Worm (Caenorhabditis elegans): ENCODE data around the gene F40G9.14.

F40G9.14 gene

DNA sequence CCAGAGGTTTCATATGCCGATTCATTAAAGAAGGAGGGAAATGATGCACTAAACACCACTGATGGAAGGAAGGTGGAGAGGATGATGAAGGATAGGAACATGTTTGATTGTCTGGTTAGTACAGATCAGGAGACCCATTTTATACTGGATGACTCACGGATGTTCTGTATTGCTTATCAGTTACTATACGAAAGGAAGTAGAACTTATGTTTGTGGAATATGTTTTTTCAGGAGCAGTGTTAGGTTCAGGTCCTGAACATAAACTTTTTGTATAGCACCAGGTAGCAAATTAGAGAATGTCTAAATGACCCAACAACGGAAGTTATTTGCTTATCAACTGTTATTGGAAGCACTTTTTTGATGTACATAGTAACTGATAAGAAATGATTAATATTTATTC, 1.9 kb downstream of the F40G9.14 start, which contains the start of gene clec-148:
TSS of gene clec-148 (minus strand) at position 101 of the 400 bp plus-strand sequence.
- TF ChIP-seq hmbx-1 (tag; optimal IDR thresholded peaks at IDR 0.05) (no peak), hmg-4 (GFP tag; optimal IDR thresholded peaks at IDR 0.05) (no peak), hnd-1 (tag; optimal IDR thresholded peaks at IDR 0.05) (no peak), tbx-37 (GFP tag; conservative IDR thresholded peaks at IDR 0.05) (no peak), scrt-1 (GFP tag; IDR thresholded peaks at IDR 0.05) (no peak), tbx-11 (GFP tag; IDR thresholded peaks at IDR 0.05) (no peak), aly-1 (tag; optimal IDR thresholded peaks at IDR 0.05) (no peak), tra-4 (tag; optimal IDR thresholded peaks at IDR 0.05) (no peak), ceh-36 (tag; optimal IDR thresholded peaks at IDR 0.05) (no peak), ets-7 (tag; optimal IDR thresholded peaks at IDR 0.05) (no peak), ceh-13 (GFP tag; optimal IDR thresholded peaks at IDR 0.05) (no peak), B0310.2 (tag; optimal IDR thresholded peaks at IDR 0.05) (no peak), F13C5.2 (tag; optimal IDR thresholded peaks at IDR 0.05) (no peak), sea-1 (GFP tag; conservative IDR thresholded peaks at IDR 0.05) (no peak), ama-1 (optimal IDR thresholded peaks at IDR 0.05) (no peak), flt-1 (GFP tag; IDR thresholded peaks at IDR 0.05) (no peak)

DNA sequence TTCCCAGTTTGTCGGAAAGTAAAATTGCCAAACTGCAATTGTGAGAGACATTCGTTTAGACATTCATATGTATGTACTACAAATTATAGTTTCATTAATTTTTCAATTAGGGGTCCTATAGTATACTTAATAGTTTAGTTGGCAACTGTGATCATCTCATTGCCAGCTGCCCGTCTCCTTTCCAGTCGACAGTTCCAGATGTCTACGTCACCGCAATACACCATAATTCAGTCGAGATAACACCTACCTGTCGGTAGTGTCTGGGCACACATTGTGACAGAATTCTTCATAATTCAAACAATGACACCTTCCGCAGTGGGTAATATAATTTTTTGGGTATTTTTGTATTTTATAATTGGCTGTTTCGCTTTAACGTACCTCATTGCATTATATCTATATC, 4.1 kb downstream of the F40G9.14 start, which contains the start of gene F40G9.19:
TSS of gene F40G9.19 (plus strand) at position 301 of the 400 bp plus-strand sequence.
- TF ChIP-seq pes-1 (GFP tag; IDR thresholded peaks at IDR 0.05), result no peak
- no peak for TF ChIP-seq B0310.2 (tag; optimal IDR thresholded peaks at IDR 0.05)
- no peak for TF ChIP-seq sea-1 (GFP tag; conservative IDR thresholded peaks at IDR 0.05)
- TF ChIP-seq hmbx-1 (tag; optimal IDR thresholded peaks at IDR 0.05), result no peak
- no peak for TF ChIP-seq F13C5.2 (tag; optimal IDR thresholded peaks at IDR 0.05)

DNA sequence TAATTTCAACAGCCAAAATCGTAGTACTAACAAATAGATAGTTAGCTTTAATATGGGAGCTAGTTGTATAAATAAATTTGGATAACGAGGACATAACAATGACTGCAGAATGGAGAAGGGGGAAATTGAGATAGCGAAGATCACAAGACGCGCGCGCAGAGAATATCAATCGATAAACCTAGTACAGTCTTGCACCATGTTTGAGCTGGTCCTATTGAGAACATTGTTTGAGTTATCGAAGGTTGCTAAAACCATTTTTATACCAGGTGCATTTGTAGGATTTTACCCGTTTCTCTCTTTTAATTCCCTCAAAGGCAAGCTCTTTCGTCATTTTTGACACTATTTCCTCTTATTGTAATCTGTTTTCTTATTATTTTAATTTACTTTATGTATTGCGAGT, 6.0 kb downstream of the F40G9.14 start, which contains the start of the genes F40G9.9 and F40G9.12:
TSS of gene F40G9.9 (minus strand) at position 101 of the 400 bp plus-strand sequence.
TSS of gene F40G9.12 (plus strand) at position 231 of the 400 bp plus-strand sequence.
- TF ChIP-seq ceh-13 (GFP tag; optimal IDR thresholded peaks at IDR 0.05), result no peak
- TF ChIP-seq ets-7 (tag; optimal IDR thresholded peaks at IDR 0.05), result no peak
- TF ChIP-seq tbx-37 (GFP tag; conservative IDR thresholded peaks at IDR 0.05), result no peak
- TF ChIP-seq hmg-4 (GFP tag; optimal IDR thresholded peaks at IDR 0.05), result no peak
- TF ChIP-seq ceh-36 (tag; optimal IDR thresholded peaks at IDR 0.05), result no peak
- no peak for TF ChIP-seq sea-1 (GFP tag; conservative IDR thresholded peaks at IDR 0.05)
- TF ChIP-seq aly-1 (tag; optimal IDR thresholded peaks at IDR 0.05), result no peak
- no peak for TF ChIP-seq scrt-1 (GFP tag; IDR thresholded peaks at IDR 0.05)
- no peak for TF ChIP-seq hnd-1 (tag; optimal IDR thresholded peaks at IDR 0.05)
- TF ChIP-seq tbx-11 (GFP tag; IDR thresholded peaks at IDR 0.05), result no peak
- no peak for TF ChIP-seq B0310.2 (tag; optimal IDR thresholded peaks at IDR 0.05)
- TF ChIP-seq tra-4 (tag; optimal IDR thresholded peaks at IDR 0.05), result no peak
- no peak for TF ChIP-seq ama-1 (optimal IDR thresholded peaks at IDR 0.05)
- TF ChIP-seq F13C5.2 (tag; optimal IDR thresholded peaks at IDR 0.05), result no peak
- no peak for TF ChIP-seq hmbx-1 (tag; optimal IDR thresholded peaks at IDR 0.05)
- no peak for TF ChIP-seq flt-1 (GFP tag; IDR thresholded peaks at IDR 0.05)
- TF ChIP-seq pes-1 (GFP tag; IDR thresholded peaks at IDR 0.05), result no peak

DNA sequence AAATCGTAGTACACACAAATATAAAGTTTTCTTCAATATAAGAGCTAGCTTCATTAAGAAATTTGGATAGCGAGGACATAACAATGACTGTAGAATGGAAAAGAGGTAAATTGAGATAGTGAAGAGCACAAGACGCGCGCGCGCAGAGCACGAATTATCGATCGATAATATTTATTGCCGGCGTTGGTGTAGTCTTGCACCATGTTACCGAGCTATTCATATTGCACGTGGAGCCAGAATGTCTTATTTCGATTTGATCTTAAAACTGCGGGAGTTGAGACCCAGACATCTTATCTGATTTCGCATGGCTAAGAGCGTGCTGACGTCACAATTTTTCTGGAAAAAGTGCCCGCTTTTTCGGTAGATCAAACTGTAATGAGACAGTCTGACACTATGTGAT, 8.1 kb downstream of the F40G9.14 start, which contains the start of gene F40G9.18:
TSS of gene F40G9.18 (minus strand) at position 101 of the 400 bp plus-strand sequence.
- no peak for TF ChIP-seq ceh-36 (tag; optimal IDR thresholded peaks at IDR 0.05)
- no peak for TF ChIP-seq tra-4 (tag; optimal IDR thresholded peaks at IDR 0.05)
- no peak for TF ChIP-seq flt-1 (GFP tag; IDR thresholded peaks at IDR 0.05)
- no peak for TF ChIP-seq hnd-1 (tag; optimal IDR thresholded peaks at IDR 0.05)
- no peak for TF ChIP-seq sea-1 (GFP tag; conservative IDR thresholded peaks at IDR 0.05)
- TF ChIP-seq aly-1 (tag; optimal IDR thresholded peaks at IDR 0.05), result no peak
- TF ChIP-seq B0310.2 (tag; optimal IDR thresholded peaks at IDR 0.05), result no peak
- no peak for TF ChIP-seq hmg-4 (GFP tag; optimal IDR thresholded peaks at IDR 0.05)
- no peak for TF ChIP-seq ama-1 (optimal IDR thresholded peaks at IDR 0.05)
- no peak for TF ChIP-seq tbx-11 (GFP tag; IDR thresholded peaks at IDR 0.05)
- no peak for TF ChIP-seq tbx-37 (GFP tag; conservative IDR thresholded peaks at IDR 0.05)

DNA sequence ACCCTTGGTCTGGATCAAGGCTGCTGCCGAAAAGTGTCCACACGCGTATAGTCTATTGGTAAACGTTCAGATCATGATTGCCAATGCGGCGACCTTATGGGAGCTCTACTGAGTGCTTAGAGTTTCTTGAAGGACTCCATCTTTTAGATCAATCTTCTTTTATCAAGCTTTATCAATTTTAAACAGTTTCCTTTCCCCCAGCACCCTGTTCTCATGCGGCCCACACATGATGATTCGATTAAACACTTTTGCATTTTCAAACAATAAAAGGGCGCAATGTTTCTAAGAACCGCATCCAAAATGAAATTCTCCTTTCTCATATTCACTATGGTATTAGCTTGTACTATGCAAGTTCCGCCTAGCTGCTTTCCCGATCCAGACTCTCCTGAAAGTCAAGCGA, 12.2 kb downstream of the F40G9.14 start, which contains the start of gene F40G9.7:
TSS of gene F40G9.7 (plus strand) at position 301 of the 400 bp plus-strand sequence.
- no peak for TF ChIP-seq ets-7 (tag; optimal IDR thresholded peaks at IDR 0.05)
- no peak for TF ChIP-seq ceh-13 (GFP tag; optimal IDR thresholded peaks at IDR 0.05)
- TF ChIP-seq ceh-36 (tag; optimal IDR thresholded peaks at IDR 0.05), result no peak
- no peak for TF ChIP-seq aly-1 (tag; optimal IDR thresholded peaks at IDR 0.05)

DNA sequence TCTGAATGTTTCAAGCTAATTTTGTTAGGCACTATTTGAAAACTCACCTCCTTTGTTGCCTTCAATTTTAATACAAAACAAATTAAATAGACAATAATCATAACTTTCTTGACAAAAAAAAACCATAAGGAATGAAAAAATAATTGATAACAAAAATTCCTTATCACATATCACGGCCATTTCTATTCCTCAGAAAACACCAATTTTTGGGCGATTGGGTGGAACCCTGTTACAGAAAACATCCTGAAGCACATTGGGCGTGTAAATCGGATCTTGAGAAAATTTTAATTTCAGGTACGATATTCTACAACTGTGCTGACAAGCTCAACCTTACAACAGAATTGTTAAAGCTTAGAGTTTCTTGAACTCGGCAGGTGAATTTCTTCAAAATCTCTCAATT, 12.8 kb downstream of the F40G9.14 start, which contains the start of gene F40G9.8:
TSS of gene F40G9.8 (minus strand) at position 101 of the 400 bp plus-strand sequence.
- TF ChIP-seq ceh-13 (GFP tag; optimal IDR thresholded peaks at IDR 0.05), result no peak

DNA sequence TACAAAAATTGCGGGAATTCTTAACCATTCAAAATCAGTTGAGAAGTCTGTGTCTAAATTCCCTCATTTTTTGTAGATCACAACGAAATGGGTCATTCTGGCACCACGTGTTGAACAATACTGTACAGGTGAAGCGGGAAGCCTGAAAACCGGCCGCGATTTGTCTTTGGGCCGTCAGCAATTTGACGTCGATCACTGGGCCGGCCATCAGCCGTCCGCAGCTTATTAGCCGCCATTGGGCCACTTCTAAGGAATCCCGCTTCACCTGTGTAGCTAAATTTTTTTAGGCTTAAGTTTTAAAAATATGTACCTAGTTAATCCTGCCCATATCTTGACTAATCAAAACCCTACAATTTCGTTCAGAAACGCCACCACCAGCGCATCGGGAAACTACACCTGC, 17.9 kb downstream of the F40G9.14 start:
- TF ChIP-seq flt-1 (GFP tag; IDR thresholded peaks at IDR 0.05), result no peak

DNA sequence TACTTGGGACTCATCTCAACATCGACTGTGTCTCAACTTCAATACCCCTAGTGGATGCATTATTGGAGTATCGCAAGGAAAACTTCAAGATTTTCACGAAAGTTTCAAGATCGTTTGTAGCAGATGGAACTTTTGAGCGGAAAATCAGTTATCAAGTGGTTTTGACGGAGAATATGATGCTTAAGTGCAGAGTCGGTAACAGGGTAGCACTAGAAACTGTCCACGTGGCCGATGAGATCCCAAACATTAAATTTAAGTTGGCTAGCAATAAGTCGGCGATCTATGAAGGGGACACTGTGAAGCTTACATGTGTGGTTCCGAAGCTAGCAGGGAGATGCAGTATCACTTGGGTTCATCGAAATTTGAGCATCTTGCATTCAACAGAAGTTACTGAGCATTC, 18.5 kb downstream of the F40G9.14 start:
- TF ChIP-seq tbx-37 (GFP tag; conservative IDR thresholded peaks at IDR 0.05) (no peak), ceh-13 (GFP tag; optimal IDR thresholded peaks at IDR 0.05) (no peak), ceh-36 (tag; optimal IDR thresholded peaks at IDR 0.05) (no peak)

DNA sequence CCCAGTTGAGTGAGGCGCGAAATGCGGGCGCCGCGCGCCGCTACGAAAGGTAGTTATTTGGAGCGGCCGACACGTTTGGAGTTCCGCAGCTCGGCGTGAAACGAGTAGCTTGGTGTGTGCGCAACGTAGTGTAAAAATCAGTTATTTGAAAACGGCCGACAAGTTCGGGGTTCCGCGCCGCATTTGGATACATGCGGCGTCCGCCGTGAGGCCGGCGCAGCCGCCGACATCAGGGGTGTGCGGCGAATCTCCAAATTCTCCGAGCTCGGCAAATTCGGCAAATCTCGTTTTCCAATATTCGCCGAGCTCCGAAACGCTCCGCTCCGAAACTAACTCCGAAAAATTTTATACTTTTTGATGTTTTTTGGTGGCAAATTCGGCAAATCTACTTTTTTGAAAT, 19.6 kb downstream of the F40G9.14 start:
- TF ChIP-seq aly-1 (tag; optimal IDR thresholded peaks at IDR 0.05), result no peak
- no peak for TF ChIP-seq flt-1 (GFP tag; IDR thresholded peaks at IDR 0.05)
- TF ChIP-seq hmg-4 (GFP tag; optimal IDR thresholded peaks at IDR 0.05), result no peak
- TF ChIP-seq ceh-13 (GFP tag; optimal IDR thresholded peaks at IDR 0.05), result no peak
- TF ChIP-seq ama-1 (optimal IDR thresholded peaks at IDR 0.05), result no peak
- TF ChIP-seq tbx-11 (GFP tag; IDR thresholded peaks at IDR 0.05), result no peak
- TF ChIP-seq tra-4 (tag; optimal IDR thresholded peaks at IDR 0.05), result no peak
- TF ChIP-seq sea-1 (GFP tag; conservative IDR thresholded peaks at IDR 0.05), result no peak
- TF ChIP-seq hmbx-1 (tag; optimal IDR thresholded peaks at IDR 0.05), result no peak
- no peak for TF ChIP-seq B0310.2 (tag; optimal IDR thresholded peaks at IDR 0.05)
- no peak for TF ChIP-seq ets-7 (tag; optimal IDR thresholded peaks at IDR 0.05)
- TF ChIP-seq pes-1 (GFP tag; IDR thresholded peaks at IDR 0.05), result no peak
- no peak for TF ChIP-seq F13C5.2 (tag; optimal IDR thresholded peaks at IDR 0.05)
- no peak for TF ChIP-seq tbx-37 (GFP tag; conservative IDR thresholded peaks at IDR 0.05)
- no peak for TF ChIP-seq scrt-1 (GFP tag; IDR thresholded peaks at IDR 0.05)
